Worm (Caenorhabditis elegans): ENCODE measurements around the gene F16B4.7.

The F16B4.7 gene

ce11 chrV:1558113-1558512 is 27.4 kb upstream of the F16B4.7 start:
- TF ChIP-seq elt-2 (tag; optimal IDR thresholded peaks at IDR 0.05) (peak; percentile 17), nhr-90 (tag; optimal IDR thresholded peaks at IDR 0.05; ENCODE audit: poor library complexity) (no peak)

DNA sequence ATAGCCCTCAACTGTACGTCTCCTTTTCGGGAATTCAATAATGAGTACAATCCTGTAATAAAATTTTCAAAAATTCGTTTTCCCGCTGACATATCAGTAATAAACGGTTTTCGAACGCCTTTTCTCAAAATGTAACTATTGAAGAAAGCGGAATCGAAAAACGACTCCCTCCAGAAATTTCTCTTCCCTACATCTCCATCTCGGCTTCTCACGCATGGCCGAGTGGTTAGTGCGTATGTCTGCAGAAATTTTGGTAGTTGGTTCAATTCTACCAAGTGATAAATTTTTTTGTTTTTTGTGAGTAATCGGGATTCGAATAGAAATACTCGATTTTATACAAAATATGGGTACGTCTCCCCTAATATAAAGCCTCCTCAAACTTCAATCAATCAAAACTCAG is 24.3 kb upstream of the F16B4.7 start:
- 0 out of 2 replicates have a peak, but pooled peaks have one; percentile 8 for TF ChIP-seq nhr-19 (GFP tag; conservative IDR thresholded peaks at IDR 0.05)

- TF ChIP-seq isw-1 (GFP tag; IDR thresholded peaks at IDR 0.05) (no peak), nhr-28 (tag; optimal IDR thresholded peaks at IDR 0.05) (no peak), egl-27 (tag; optimal IDR thresholded peaks at IDR 0.05) (no peak), nhr-77 (tag; optimal IDR thresholded peaks at IDR 0.05) (no peak)
Observed at ce11 chrV:1566776-1567175, 18.7 kb upstream of the F16B4.7 start, which contains the start of gene cdc-25.2. cdc-25.2 (plus strand) TSS chrV:1567076.

DNA sequence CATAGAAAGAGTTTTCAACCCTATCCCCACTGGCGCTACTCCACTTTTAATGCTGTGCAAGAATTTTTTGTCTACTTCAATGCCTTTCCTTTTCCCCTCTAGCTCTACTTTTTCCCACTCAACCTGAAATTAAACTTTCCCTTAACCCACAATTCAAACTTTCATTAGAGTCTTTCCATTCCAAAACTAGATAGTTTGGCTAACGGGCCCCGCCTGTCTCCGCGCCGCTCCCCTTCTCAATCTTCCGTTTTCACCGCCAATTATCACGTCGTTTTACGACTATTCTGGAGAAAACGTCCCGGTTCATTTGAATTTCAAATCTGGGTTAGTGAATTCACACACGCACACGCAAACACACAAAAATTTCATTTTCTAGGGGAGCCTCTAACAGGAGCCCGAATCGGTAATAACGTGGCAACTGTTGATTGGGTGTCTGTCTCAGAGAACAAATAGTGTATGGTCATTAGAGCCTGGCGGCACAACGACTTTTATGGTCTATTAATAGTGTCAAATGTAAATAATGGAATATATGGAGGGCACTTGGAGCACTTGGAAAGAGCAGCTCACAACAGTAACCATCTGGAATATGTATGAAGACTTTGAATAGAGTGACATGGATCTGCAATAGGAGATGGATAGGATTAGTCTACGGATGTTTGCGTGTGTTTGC is 15.6 kb upstream of the F16B4.7 start:
- TF ChIP-seq egl-13 (tag; optimal IDR thresholded peaks at IDR 0.05) (no peak), blmp-1 (tag; optimal IDR thresholded peaks at IDR 0.05) (peak; percentile 52), xbp-1 (tag; optimal IDR thresholded peaks at IDR 0.05) (peak; percentile 91)

ce11 chrV:1570679-1571078 is 14.8 kb upstream of the F16B4.7 start:
- TF ChIP-seq aha-1 (tag; optimal IDR thresholded peaks at IDR 0.05) (no peak), ceh-8 (GFP tag; optimal IDR thresholded peaks at IDR 0.05) (no peak), dsc-1 (tag; optimal IDR thresholded peaks at IDR 0.05) (peak; percentile 13), ceh-88 (GFP tag; IDR thresholded peaks at IDR 0.05) (no peak)

- TF ChIP-seq blmp-1 (tag; optimal IDR thresholded peaks at IDR 0.05) (no peak), lin-14 (GFP tag; optimal IDR thresholded peaks at IDR 0.05) (no peak), nhr-47 (tag; optimal IDR thresholded peaks at IDR 0.05) (no peak), unc-30 (tag; optimal IDR thresholded peaks at IDR 0.05) (no peak), fkh-10 (GFP tag; optimal IDR thresholded peaks at IDR 0.05) (no peak), alr-1 (tag; optimal IDR thresholded peaks at IDR 0.05; ENCODE audit: borderline replicate concordance) (no peak), nhr-85 (tag) (peak; percentile 42), aly-2 (tag; optimal IDR thresholded peaks at IDR 0.05) (no peak), jun-1 (tag; optimal IDR thresholded peaks at IDR 0.05) (no peak), ztf-11 (tag; optimal IDR thresholded peaks at IDR 0.05) (peak in 1 of 2 experiments; percentile 21), vab-15 (tag; optimal IDR thresholded peaks at IDR 0.05) (no peak), sptf-1 (tag; optimal IDR thresholded peaks at IDR 0.05) (no peak), pax-3 (tag; optimal IDR thresholded peaks at IDR 0.05) (no peak), nhr-76 (tag; optimal IDR thresholded peaks at IDR 0.05) (no peak), nhr-28 (tag; optimal IDR thresholded peaks at IDR 0.05) (no peak), dpl-1 (GFP tag; optimal IDR thresholded peaks at IDR 0.05) (no peak)
Observed at ce11 chrV:1572585-1572984, 12.9 kb upstream of the F16B4.7 start.

ce11 chrV:1574599-1574998 is 10.9 kb upstream of the F16B4.7 start:
- TF ChIP-seq nhr-12 (tag; optimal IDR thresholded peaks at IDR 0.05): no peak
- no peak for TF ChIP-seq nhr-76 (tag; optimal IDR thresholded peaks at IDR 0.05)
- no peak for TF ChIP-seq mab-9 (GFP tag; IDR thresholded peaks at IDR 0.05)
- peak; percentile 10 for TF ChIP-seq dsc-1 (tag; optimal IDR thresholded peaks at IDR 0.05)

Data from whole organism, L1 larva.